Fruit fly (Drosophila melanogaster) whole organism, adult: Measurements from ENCODE around the gene FucTC.

Experiments used
- CG14711 ChIP-seq: fragments of 200-800 bp; sonication (Bioruptor generic); optimal IDR thresholded peaks from 2 replicates; lab custom pipeline; 2018; ENCODE audit warnings: missing biosample characterization, mild to moderate bottlenecking, missing genetic modification characterization, moderate library complexity
- CG33017 ChIP-seq: fragments of 200-800 bp; sonication (Bioruptor generic); optimal IDR thresholded peaks from 2 replicates; lab custom pipeline; 2018; ENCODE audit warnings: missing biosample characterization, mild to moderate bottlenecking, missing genetic modification characterization, moderate library complexity
- CG5204 ChIP-seq: fragments of 200-800 bp; sonication (Bioruptor generic); optimal IDR thresholded peaks from 2 replicates; lab custom pipeline; 2016; ENCODE audit warnings: missing biosample characterization, missing genetic modification characterization
- CG7045 ChIP-seq: fragments of 200-800 bp; sonication (Bioruptor generic); optimal IDR thresholded peaks from 2 replicates; lab custom pipeline; 2017; ENCODE audit warnings: missing biosample characterization, mild to moderate bottlenecking, missing genetic modification characterization
- Clk ChIP-seq: fragments of 200-800 bp; sonication (Bioruptor generic); optimal IDR thresholded peaks from 2 replicates; lab custom pipeline; 2017; ENCODE audit warnings: missing biosample characterization, missing genetic modification characterization
- bab1 ChIP-seq: fragments of 200-800 bp; sonication (Bioruptor generic); optimal IDR thresholded peaks from 3 replicates; lab custom pipeline; 2019; ENCODE audit warnings: missing biosample characterization, mild to moderate bottlenecking, missing genetic modification characterization, moderate library complexity
- cic ChIP-seq: fragments of 200-800 bp; sonication (Bioruptor generic); optimal IDR thresholded peaks from 2 replicates; lab custom pipeline; 2017; ENCODE audit warnings: missing biosample characterization, mild to moderate bottlenecking, missing genetic modification characterization, moderate library complexity
- kay ChIP-seq: fragments of 200-800 bp; sonication (Bioruptor generic); peaks from one replicate; lab custom pipeline; 2016; ENCODE audit warnings: missing biosample characterization, missing genetic modification characterization, borderline replicate concordance
- toe ChIP-seq: fragments of 200-800 bp; sonication (Bioruptor generic); optimal IDR thresholded peaks from 2 replicates; lab custom pipeline; 2016; ENCODE audit warnings: missing biosample characterization, missing genetic modification characterization

- TF ChIP-seq kay (GFP tag; lab: Kevin White, UChicago) (no peak), Clk (GFP tag; lab: Kevin White, UChicago) (no peak), toe (no peak), CG7045 (no peak), CG14711 (tag; lab: Kevin White, UChicago) (peak; percentile 1), CG5204 (GFP tag; lab: Kevin White, UChicago) (no peak), cic (GFP tag; lab: Kevin White, UChicago) (no peak), bab1 (GFP tag; lab: Kevin White, UChicago) (no peak), CG33017 (tag; lab: Kevin White, UChicago) (no peak)
Observed at dm6 chrX:23010651-23011050, 452 bp downstream of the FucTC start.
